Fruit fly (Drosophila melanogaster) whole organism, pupa: ENCODE data around the gene MFS18.

Experiments used
- CG10348 ChIP-seq: fragments of 200-800 bp; sonication (Bioruptor generic); IDR thresholded peaks from 2 replicates; pipeline ENCODE4 v1.3.6; 2022; ENCODE audit warnings: missing biosample characterization, missing genetic modification characterization
- CG12605 ChIP-seq: fragments of 200-800 bp; sonication (Bioruptor generic); IDR thresholded peaks from 2 replicates; pipeline ENCODE4 v1.3.6; 2022; ENCODE audit warnings: missing biosample characterization, missing genetic modification characterization
- CG13204 ChIP-seq: fragments of 200-800 bp; sonication (Bioruptor generic); optimal IDR thresholded peaks from 2 replicates; lab custom pipeline; 2018; ENCODE audit warnings: missing biosample characterization, mild to moderate bottlenecking, missing genetic modification characterization, moderate library complexity
- CG14655 ChIP-seq: fragments of 200-800 bp; sonication (Bioruptor generic); optimal IDR thresholded peaks from 3 replicates; lab custom pipeline; 2017; ENCODE audit warnings: mild to moderate bottlenecking, missing biosample characterization, missing genetic modification reagents, missing genetic modification characterization
- CG15710 ChIP-seq: fragments of 200-800 bp; sonication (Bioruptor generic); optimal IDR thresholded peaks from 2 replicates; lab custom pipeline; 2018; ENCODE audit warnings: missing biosample characterization, mild to moderate bottlenecking, missing genetic modification characterization, moderate library complexity
- CG17806 ChIP-seq: fragments of 200-800 bp; sonication (Bioruptor generic); optimal IDR thresholded peaks from 2 replicates; lab custom pipeline; 2018; ENCODE audit warnings: missing biosample characterization, mild to moderate bottlenecking, missing genetic modification characterization, moderate library complexity
- CG32121 ChIP-seq: fragments of 200-800 bp; sonication (Bioruptor generic); IDR thresholded peaks from 2 replicates; pipeline ENCODE4 v1.3.6; 2022; ENCODE audit warnings: missing biosample characterization, missing genetic modification characterization
- CG34367 ChIP-seq: fragments of 200-800 bp; sonication (Bioruptor generic); optimal IDR thresholded peaks from 2 replicates; lab custom pipeline; 2018; ENCODE audit warnings: missing biosample characterization, mild to moderate bottlenecking, missing genetic modification characterization
- CG4496 ChIP-seq: fragments of 200-800 bp; sonication (Bioruptor generic); IDR thresholded peaks from 3 replicates; pipeline ENCODE4 v1.3.6; 2022; ENCODE audit warnings: missing biosample characterization, missing genetic modification characterization
- CG8159 ChIP-seq: fragments of 200-800 bp; sonication (Bioruptor generic); optimal IDR thresholded peaks from 3 replicates; lab custom pipeline; 2018; ENCODE audit warnings: missing biosample characterization, mild to moderate bottlenecking, missing genetic modification characterization, moderate library complexity
- CG8301 ChIP-seq: fragments of 200-800 bp; sonication (Bioruptor generic); optimal IDR thresholded peaks from 2 replicates; lab custom pipeline; 2018; ENCODE audit warnings: missing biosample characterization, mild to moderate bottlenecking, missing genetic modification characterization
- CG9948 ChIP-seq: fragments of 200-800 bp; sonication (Bioruptor generic); optimal IDR thresholded peaks from 2 replicates; lab custom pipeline; 2018; ENCODE audit warnings: missing biosample characterization, mild to moderate bottlenecking, missing genetic modification characterization, moderate library complexity
- D1 ChIP-seq: fragments of 200-800 bp; sonication (Bioruptor generic); optimal IDR thresholded peaks from 2 replicates; lab custom pipeline; 2018; ENCODE audit warnings: missing biosample characterization, mild to moderate bottlenecking, missing genetic modification characterization, moderate library complexity
- EcR ChIP-seq: fragments of 200-800 bp; sonication (Bioruptor generic); optimal IDR thresholded peaks from 3 replicates; lab custom pipeline; 2019; ENCODE audit warnings: missing biosample characterization, missing genetic modification characterization, mild to moderate bottlenecking, moderate library complexity, missing genetic modification reagents
- Ets98B ChIP-seq: fragments of 200-800 bp; sonication (Bioruptor generic); IDR thresholded peaks from 2 replicates; pipeline ENCODE4 v1.3.6; 2022; ENCODE audit warnings: missing biosample characterization, missing genetic modification characterization
- Pif1A ChIP-seq: fragments of 200-800 bp; sonication (Bioruptor generic); optimal IDR thresholded peaks from 3 replicates; lab custom pipeline; 2016; ENCODE audit warnings: missing biosample characterization, missing genetic modification characterization
- Pif1B ChIP-seq: fragments of 200-800 bp; sonication (Bioruptor generic); optimal IDR thresholded peaks from 3 replicates; lab custom pipeline; 2016; ENCODE audit warnings: missing biosample characterization, missing genetic modification characterization
- Snoo ChIP-seq: fragments of 200-800 bp; sonication (Bioruptor generic); optimal IDR thresholded peaks from 3 replicates; lab custom pipeline; 2017; ENCODE audit warnings: missing biosample characterization, mild to moderate bottlenecking, missing genetic modification characterization, inconsistent platforms
- fd96Ca ChIP-seq: fragments of 200-800 bp; sonication (Bioruptor generic); IDR thresholded peaks from 3 replicates; pipeline ENCODE4 v1.3.6; 2022; ENCODE audit warnings: missing biosample characterization, missing genetic modification characterization
- gl ChIP-seq: fragments of 200-800 bp; sonication (Bioruptor generic); optimal IDR thresholded peaks from 2 replicates; lab custom pipeline; 2018; ENCODE audit warnings: missing biosample characterization, mild to moderate bottlenecking, missing genetic modification characterization
- rn ChIP-seq: fragments of 200-800 bp; sonication (Bioruptor generic); IDR thresholded peaks from 2 replicates; pipeline ENCODE4 v1.3.6; 2022; ENCODE audit warnings: missing biosample characterization, missing genetic modification characterization

Gene MFS18

DNA sequence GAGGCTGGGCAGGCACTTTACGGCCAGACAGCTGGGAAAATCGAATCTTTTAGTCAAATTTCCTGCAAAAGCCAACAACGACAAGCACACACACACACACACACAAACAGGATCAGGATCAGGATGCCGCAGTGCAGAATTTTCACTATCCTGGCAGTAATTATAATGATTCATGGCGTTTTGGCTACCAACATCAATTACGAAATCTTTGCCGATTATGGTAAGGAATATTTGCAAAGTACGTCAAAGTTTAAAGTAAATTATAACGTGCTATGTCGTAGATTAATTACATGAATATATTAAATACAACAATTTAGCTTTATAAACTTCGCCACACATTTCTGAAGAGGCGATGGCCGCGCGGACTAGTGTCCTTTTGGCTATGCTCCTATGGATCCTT lies 14.8 kb downstream of the MFS18 start, which contains the start of the genes CG34177 and CG34178:
CG34177 (plus strand) TSS at position 301 of the 400 bp plus-strand sequence.
CG34178 (plus strand) TSS at position 301 of the 400 bp plus-strand sequence.
- TF ChIP-seq CG9948 (tag; lab: Kevin White, UChicago) (no peak), rn (GFP tag; lab: Robert Waterston, UW) (no peak), D1 (tag; lab: Kevin White, UChicago) (no peak), CG8301 (no peak), CG32121 (GFP tag; lab: Robert Waterston, UW) (no peak), EcR (GFP tag; lab: Kevin White, UChicago) (no peak), Pif1B (GFP tag; lab: Kevin White, UChicago) (no peak), CG34367 (tag; lab: Kevin White, UChicago) (no peak), Snoo (no peak), CG4496 (GFP tag; lab: Robert Waterston, UW) (no peak), CG10348 (GFP tag; lab: Robert Waterston, UW) (no peak), gl (no peak), CG12605 (GFP tag; lab: Robert Waterston, UW) (no peak), CG8159 (no peak), Ets98B (no peak), Pif1A (GFP tag; lab: Kevin White, UChicago) (no peak), CG17806 (tag; lab: Kevin White, UChicago) (no peak), fd96Ca (GFP tag; lab: Robert Waterston, UW) (no peak), CG15710 (tag; lab: Kevin White, UChicago) (no peak), CG13204 (GFP tag; lab: Kevin White, UChicago) (no peak)

DNA sequence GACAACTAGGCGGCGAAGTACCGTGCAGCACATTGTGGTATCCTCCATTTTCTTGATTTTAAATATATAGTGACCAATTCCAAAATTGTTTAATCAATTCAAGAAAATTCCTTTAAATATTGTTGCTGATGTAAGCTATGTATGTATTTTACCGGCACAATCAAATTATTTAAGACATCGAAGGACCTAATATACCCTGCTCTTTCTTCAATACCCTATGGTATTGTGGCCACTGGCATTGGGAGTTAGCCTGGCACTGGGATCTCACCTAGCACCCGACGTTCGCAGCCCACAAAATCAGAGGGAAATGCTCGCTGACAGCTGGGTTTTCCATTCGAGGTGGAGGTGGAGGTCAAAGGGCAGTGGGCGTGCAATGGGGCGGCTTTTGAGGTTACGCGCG lies 26.3 kb downstream of the MFS18 start:
- TF ChIP-seq CG34367 (tag; lab: Kevin White, UChicago) (no peak), CG17806 (tag; lab: Kevin White, UChicago) (no peak), CG4496 (GFP tag; lab: Robert Waterston, UW) (no peak), CG14655 (GFP tag; lab: Kevin White, UChicago) (no peak), Pif1B (GFP tag; lab: Kevin White, UChicago) (no peak), fd96Ca (GFP tag; lab: Robert Waterston, UW) (no peak), D1 (tag; lab: Kevin White, UChicago) (no peak), CG10348 (GFP tag; lab: Robert Waterston, UW) (no peak), EcR (GFP tag; lab: Kevin White, UChicago) (no peak), Ets98B (no peak), gl (no peak), Pif1A (GFP tag; lab: Kevin White, UChicago) (no peak), CG32121 (GFP tag; lab: Robert Waterston, UW) (no peak), CG8301 (no peak), CG9948 (tag; lab: Kevin White, UChicago) (no peak), CG13204 (GFP tag; lab: Kevin White, UChicago) (no peak), Snoo (no peak), CG15710 (tag; lab: Kevin White, UChicago) (no peak), rn (GFP tag; lab: Robert Waterston, UW) (no peak)
- TF ChIP-seq, all 21 proteins: peak for 0

DNA sequence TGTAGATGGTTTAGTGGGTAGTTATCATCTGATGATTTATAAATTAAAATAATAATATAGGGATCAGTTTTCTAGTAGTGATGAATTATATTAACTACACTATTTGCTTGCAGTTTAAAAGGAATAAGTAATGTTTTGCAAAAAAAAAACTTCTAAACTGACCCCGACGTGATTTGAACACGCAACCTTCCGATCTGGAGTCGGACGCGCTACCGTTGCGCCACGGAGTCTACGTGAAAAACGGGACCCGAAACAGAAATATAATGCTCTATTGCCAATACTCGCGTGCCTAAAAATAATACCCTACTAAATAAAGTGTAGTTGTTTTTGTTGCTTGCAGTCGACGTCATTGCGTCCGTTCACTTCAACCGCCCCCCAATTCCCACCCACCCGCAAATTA lies 29.6 kb downstream of the MFS18 start:
- TF ChIP-seq CG4496 (GFP tag; lab: Robert Waterston, UW) (0 out of 3 replicates have a peak, but pooled peaks have one; percentile 9), CG32121 (GFP tag; lab: Robert Waterston, UW) (no peak)
- TF ChIP-seq, all 21 proteins: peak for 1

DNA sequence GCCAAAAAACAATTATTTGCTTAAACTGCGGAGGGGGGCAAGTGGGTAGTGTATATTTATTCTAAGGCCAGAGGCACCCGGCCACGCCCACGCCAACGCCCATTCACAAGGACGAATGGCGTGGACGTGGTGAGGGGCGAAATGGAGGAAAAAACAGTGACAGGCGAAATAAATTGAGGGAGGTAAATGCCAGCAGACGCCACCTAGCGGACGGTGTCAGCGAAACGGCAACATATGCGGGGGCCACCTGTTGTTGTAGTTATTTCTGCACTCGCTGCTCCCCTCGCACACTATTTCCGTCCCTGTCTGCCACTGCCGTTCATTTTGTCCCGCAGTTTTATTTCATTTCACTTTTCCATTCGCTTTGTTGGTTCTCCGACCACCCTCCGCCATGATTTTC lies 30.5 kb downstream of the MFS18 start:
- TF ChIP-seq CG8159 (no peak), Pif1B (GFP tag; lab: Kevin White, UChicago) (no peak), gl (no peak), CG32121 (GFP tag; lab: Robert Waterston, UW) (no peak), CG15710 (tag; lab: Kevin White, UChicago) (no peak), Ets98B (no peak), CG14655 (GFP tag; lab: Kevin White, UChicago) (no peak), D1 (tag; lab: Kevin White, UChicago) (no peak), EcR (GFP tag; lab: Kevin White, UChicago) (no peak), CG13204 (GFP tag; lab: Kevin White, UChicago) (no peak), CG8301 (no peak), Snoo (no peak), fd96Ca (GFP tag; lab: Robert Waterston, UW) (peak; percentile 25; the same call in 1 of the 3 replicates), CG10348 (GFP tag; lab: Robert Waterston, UW) (no peak), CG4496 (GFP tag; lab: Robert Waterston, UW) (peak; percentile 39; the same call in 1 of the 3 replicates), CG34367 (tag; lab: Kevin White, UChicago) (no peak), CG12605 (GFP tag; lab: Robert Waterston, UW) (peak; percentile 49), CG17806 (tag; lab: Kevin White, UChicago) (no peak), Pif1A (GFP tag; lab: Kevin White, UChicago) (no peak), CG9948 (tag; lab: Kevin White, UChicago) (no peak)

DNA sequence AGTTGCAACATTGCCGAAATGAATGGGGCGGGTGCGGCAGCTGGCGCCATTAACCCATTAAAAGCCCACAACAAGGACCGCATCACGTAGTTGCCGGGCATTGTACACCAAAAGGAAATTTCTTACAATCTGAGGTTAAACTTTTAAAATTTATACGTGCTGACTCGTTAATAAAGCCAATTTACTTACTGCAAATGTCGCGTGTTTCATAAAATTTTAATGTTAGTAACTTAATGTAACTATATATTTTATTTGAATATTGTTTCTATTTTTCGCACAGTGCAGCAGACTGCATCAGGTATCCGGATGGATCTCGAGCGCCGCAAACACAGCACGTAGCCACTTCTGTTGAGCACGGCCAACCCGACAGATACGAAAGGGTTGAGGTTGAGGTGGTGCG lies 31.5 kb downstream of the MFS18 start:
- TF ChIP-seq CG12605 (GFP tag; lab: Robert Waterston, UW): no peak
- TF ChIP-seq EcR (GFP tag; lab: Kevin White, UChicago): no peak
- TF ChIP-seq CG8301: peak; percentile 35
- TF ChIP-seq CG13204 (GFP tag; lab: Kevin White, UChicago): no peak
- TF ChIP-seq Snoo: no peak
- no peak for TF ChIP-seq rn (GFP tag; lab: Robert Waterston, UW)
- TF ChIP-seq gl: no peak
- peak; percentile 51 for TF ChIP-seq CG34367 (tag; lab: Kevin White, UChicago)
- TF ChIP-seq CG4496 (GFP tag; lab: Robert Waterston, UW): peak; percentile 64; the same call in 1 of the 3 replicates
- TF ChIP-seq Pif1B (GFP tag; lab: Kevin White, UChicago): peak; percentile 5
- peak; percentile 74 for TF ChIP-seq CG8159
- peak; percentile 48 for TF ChIP-seq CG14655 (GFP tag; lab: Kevin White, UChicago)
- TF ChIP-seq CG10348 (GFP tag; lab: Robert Waterston, UW): no peak
- TF ChIP-seq Pif1A (GFP tag; lab: Kevin White, UChicago): peak; percentile 0
- 0 out of 3 replicates have a peak, but pooled peaks have one; percentile 32 for TF ChIP-seq fd96Ca (GFP tag; lab: Robert Waterston, UW)
- TF ChIP-seq CG17806 (tag; lab: Kevin White, UChicago): peak; percentile 59
- TF ChIP-seq Ets98B: peak; percentile 27; the same call in 1 of the 2 replicates
- TF ChIP-seq D1 (tag; lab: Kevin White, UChicago): no peak
- TF ChIP-seq CG9948 (tag; lab: Kevin White, UChicago): peak; percentile 52
- TF ChIP-seq CG32121 (GFP tag; lab: Robert Waterston, UW): peak; percentile 56; the same call in 1 of the 2 replicates
- peak; percentile 58 for TF ChIP-seq CG15710 (tag; lab: Kevin White, UChicago)
